Worm (Caenorhabditis elegans) whole organism, L4/young adult: ENCODE results near the gene F42A9.6.

Experiments
- dao-5 ChIP-seq: sonication (generic microtip); optimal IDR thresholded peaks from 2 replicates; lab custom pipeline; 2016; ENCODE audit warnings: missing genotype, missing genetic modification characterization, moderate library complexity, missing compliant biosample characterization
- him-1 ChIP-seq: sonication (generic microtip); optimal IDR thresholded peaks from 2 replicates; lab custom pipeline; 2016; ENCODE audit warnings: missing genotype, missing genetic modification reagents, missing genetic modification characterization, missing compliant biosample characterization

DNA sequence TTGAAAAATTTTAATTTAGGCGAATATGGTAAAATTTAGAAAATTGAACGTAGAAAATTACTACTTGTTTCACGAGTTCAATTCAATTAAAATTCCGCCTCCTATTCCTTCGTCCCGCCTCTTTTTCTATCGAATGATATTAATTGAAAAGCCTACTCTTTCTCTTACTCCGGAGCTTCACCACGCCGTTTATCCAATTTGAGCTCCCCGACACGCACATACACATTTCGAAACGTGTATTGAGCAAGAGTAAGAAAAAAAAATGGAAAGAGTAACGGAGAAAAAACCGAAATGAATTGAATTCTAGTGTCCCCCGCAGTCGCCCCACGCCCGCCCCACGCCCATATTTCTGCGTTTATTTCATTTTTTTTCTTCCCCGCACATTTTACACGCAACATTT, 17.3 kb downstream of the F42A9.6 start:
- no peak for TF ChIP-seq him-1 (tag; lab: Kevin White, UChicago)
- no peak for TF ChIP-seq dao-5
